Worm (Caenorhabditis elegans) whole organism, L4 larva: ENCODE results near the gene B0334.13.

ENCODE experiments used
- D1046.2 ChIP-seq: fragments of 200-800 bp; sonication (Bioruptor generic); IDR thresholded peaks from 2 replicates; pipeline ENCODE4 v1.3.6; 2022; ENCODE audit warnings: missing genetic modification characterization, missing compliant biosample characterization
- T20F7.1 ChIP-seq: fragments of 200-800 bp; sonication (Bioruptor generic); optimal IDR thresholded peaks from 2 replicates; lab custom pipeline; 2018; ENCODE audit warnings: mild to moderate bottlenecking, missing genetic modification characterization, missing compliant biosample characterization
- Y105C5A.15 ChIP-seq: fragments of 200-800 bp; sonication (Bioruptor generic); IDR thresholded peaks from 2 replicates; pipeline ENCODE4 v1.3.6; 2022; ENCODE audit warnings: missing genetic modification characterization, missing compliant biosample characterization
- Y48G9A.11 ChIP-seq: fragments of 200-800 bp; sonication (Bioruptor generic); IDR thresholded peaks from 2 replicates; pipeline ENCODE4 v1.3.6; 2022; ENCODE audit warnings: missing genetic modification reagents, missing genetic modification characterization, missing compliant biosample characterization
- Y5F2A.4 ChIP-seq: fragments of 200-800 bp; sonication (Bioruptor generic); optimal IDR thresholded peaks from 2 replicates; lab custom pipeline; 2018; ENCODE audit warnings: mild to moderate bottlenecking, missing genetic modification characterization, missing compliant biosample characterization
- ZK337.2 ChIP-seq: fragments of 200-800 bp; sonication (Bioruptor generic); IDR thresholded peaks from 2 replicates; pipeline ENCODE4 v1.3.6; 2022; ENCODE audit warnings: missing genetic modification reagents, missing genetic modification characterization, missing compliant biosample characterization
- aha-1 ChIP-seq: fragments of 150-350 bp; peaks from one replicate; lab custom pipeline; 2014; ENCODE audit warnings: missing biosample characterization, missing genetic modification characterization
- arid-1 ChIP-seq: fragments of 200-800 bp; sonication (Bioruptor generic); conservative IDR thresholded peaks from 2 replicates; pipeline ENCODE4 v1.3.6; 2022; ENCODE audit warnings: missing genetic modification reagents, missing genetic modification characterization, missing compliant biosample characterization
- attf-4 ChIP-seq: sonication (generic microtip); optimal IDR thresholded peaks from 3 replicates; lab custom pipeline; 2017; ENCODE audit warnings: missing biosample characterization, missing genetic modification characterization
- ceh-32 ChIP-seq: sonication (generic microtip); optimal IDR thresholded peaks from 2 replicates; lab custom pipeline; 2016; ENCODE audit warnings: mild to moderate bottlenecking, missing genetic modification characterization, missing compliant biosample characterization; ENCODE audit not compliant: poor library complexity
- ceh-44 ChIP-seq: fragments of 200-800 bp; sonication (Bioruptor generic); IDR thresholded peaks from 2 replicates; pipeline ENCODE4 v1.3.6; 2022; ENCODE audit warnings: missing genetic modification reagents, missing genetic modification characterization, missing compliant biosample characterization
- ceh-82 ChIP-seq: sonication (generic microtip); optimal IDR thresholded peaks from 2 replicates; lab custom pipeline; 2017; ENCODE audit warnings: missing biosample characterization, missing genetic modification characterization
- daf-12 ChIP-seq: fragments of 150-350 bp; optimal IDR thresholded peaks from 2 replicates; lab custom pipeline; 2014; ENCODE audit warnings: missing biosample characterization, missing genetic modification reagents, missing genetic modification characterization
- daf-16 ChIP-seq, 3 experiments: sonication (generic microtip); optimal IDR thresholded peaks; 2 replicates each; lab custom pipeline; 2016 to 2017; ENCODE audit warnings: missing genetic modification characterization in 3 of 3, missing genetic modification reagents in 3 of 3, mild to moderate bottlenecking in 2 of 3, missing compliant biosample characterization in 2 of 3, missing biosample characterization in 1 of 3, moderate library complexity in 1 of 3
- daf-19 ChIP-seq: fragments of 200-800 bp; sonication (Bioruptor generic); conservative IDR thresholded peaks from 2 replicates; pipeline ENCODE4 v1.3.6; 2022; ENCODE audit warnings: missing genetic modification characterization, missing compliant biosample characterization
- daf-8 ChIP-seq: fragments of 200-800 bp; sonication (Bioruptor generic); IDR thresholded peaks from 2 replicates; pipeline ENCODE4 v1.3.6; 2022; ENCODE audit warnings: missing genetic modification characterization, missing compliant biosample characterization
- dmd-6 ChIP-seq: fragments of 200-800 bp; sonication (Bioruptor generic); IDR thresholded peaks from 2 replicates; pipeline ENCODE4 v1.3.6; 2022; ENCODE audit warnings: missing genetic modification reagents, missing genetic modification characterization, missing compliant biosample characterization
- dmd-9 ChIP-seq: fragments of 200-800 bp; sonication (Bioruptor generic); IDR thresholded peaks from 2 replicates; pipeline ENCODE4 v1.3.6; 2022; ENCODE audit warnings: missing genetic modification reagents, missing genetic modification characterization, missing compliant biosample characterization
- dve-1 ChIP-seq: sonication (generic microtip); optimal IDR thresholded peaks from 2 replicates; lab custom pipeline; 2017; ENCODE audit warnings: antibody characterized with exemption, mild to moderate bottlenecking, missing genetic modification characterization, missing compliant biosample characterization; ENCODE audit not compliant: insufficient read depth
- egl-43 ChIP-seq: fragments of 200-800 bp; sonication (Bioruptor generic); IDR thresholded peaks from 2 replicates; pipeline ENCODE4 v1.3.6; 2022; ENCODE audit warnings: missing genetic modification reagents, missing genetic modification characterization, missing compliant biosample characterization
- fkh-10 ChIP-seq: fragments of 150-350 bp; optimal IDR thresholded peaks from 2 replicates; lab custom pipeline; 2014; ENCODE audit warnings: missing biosample characterization, missing genetic modification reagents, missing genetic modification characterization
- gei-8 ChIP-seq: fragments of 200-800 bp; sonication (Bioruptor generic); optimal IDR thresholded peaks from 2 replicates; lab custom pipeline; 2018; ENCODE audit warnings: mild to moderate bottlenecking, missing genetic modification characterization, missing compliant biosample characterization
- hif-1 ChIP-seq, 2 experiments: sonication (generic microtip); optimal IDR thresholded peaks; 2 replicates each; lab custom pipeline; 2016 to 2017; ENCODE audit warnings: missing compliant biosample characterization in 2 of 2, missing genetic modification characterization in 2 of 2, missing genetic modification reagents in 2 of 2, missing genotype in 2 of 2, mild to moderate bottlenecking in 1 of 2
- hmg-1.1 ChIP-seq: fragments of 200-800 bp; sonication (Bioruptor generic); IDR thresholded peaks from 2 replicates; pipeline ENCODE4 v1.3.6; 2022; ENCODE audit warnings: missing genetic modification reagents, missing genetic modification characterization, missing compliant biosample characterization
- lin-29 ChIP-seq: fragments of 200-800 bp; sonication (Bioruptor generic); IDR thresholded peaks from 2 replicates; pipeline ENCODE4 v1.3.6; 2022; ENCODE audit warnings: missing genetic modification reagents, missing genetic modification characterization, missing compliant biosample characterization
- lin-38 ChIP-seq: fragments of 200-800 bp; sonication (Bioruptor generic); IDR thresholded peaks from 2 replicates; pipeline ENCODE4 v1.3.6; 2022; ENCODE audit warnings: missing genetic modification reagents, missing genetic modification characterization, missing compliant biosample characterization
- lir-3 ChIP-seq: sonication (generic microtip); optimal IDR thresholded peaks from 2 replicates; lab custom pipeline; 2016; ENCODE audit warnings: mild to moderate bottlenecking, missing genetic modification characterization, missing compliant biosample characterization
- lsy-2 ChIP-seq, 2 experiments: fragments of 150-350 bp in 1 of 2; sonication (generic microtip) in 1 of 2; optimal IDR thresholded peaks; 2 replicates each; lab custom pipeline; 2014 to 2017; ENCODE audit warnings: missing biosample characterization in 2 of 2, missing genetic modification characterization in 2 of 2
- mdt-29 ChIP-seq: fragments of 200-800 bp; sonication (Bioruptor generic); IDR thresholded peaks from 2 replicates; pipeline ENCODE4 v1.3.6; 2022; ENCODE audit warnings: missing genetic modification reagents, missing genetic modification characterization, missing compliant biosample characterization
- mes-2 ChIP-seq: sonication (generic microtip); optimal IDR thresholded peaks from 2 replicates; lab custom pipeline; 2016; ENCODE audit warnings: missing genotype, mild to moderate bottlenecking, missing genetic modification characterization, missing compliant biosample characterization; ENCODE audit not compliant: poor library complexity, severe bottlenecking
- mxl-2 ChIP-seq: fragments of 200-800 bp; sonication (Bioruptor generic); conservative IDR thresholded peaks from 2 replicates; pipeline ENCODE4 v1.3.6; 2022; ENCODE audit warnings: missing genetic modification reagents, missing genetic modification characterization, missing compliant biosample characterization
- nhr-102 ChIP-seq: sonication (generic microtip); optimal IDR thresholded peaks from 2 replicates; lab custom pipeline; 2016; ENCODE audit warnings: mild to moderate bottlenecking, missing genetic modification characterization, moderate library complexity, missing compliant biosample characterization
- nhr-11 ChIP-seq: fragments of 150-350 bp; optimal IDR thresholded peaks from 2 replicates; lab custom pipeline; 2014; ENCODE audit warnings: missing biosample characterization, missing genetic modification characterization
- nhr-25 ChIP-seq: sonication (generic microtip); optimal IDR thresholded peaks from 2 replicates; lab custom pipeline; 2017; ENCODE audit warnings: missing genetic modification characterization, mild to moderate bottlenecking, missing compliant biosample characterization, antibody characterized with exemption, moderate library complexity, borderline replicate concordance; ENCODE audit not compliant: insufficient read depth
- nhr-28 ChIP-seq: fragments of 150-350 bp; optimal IDR thresholded peaks from 2 replicates; lab custom pipeline; 2014; ENCODE audit warnings: missing biosample characterization, missing genetic modification characterization
- nhr-41 ChIP-seq: fragments of 200-800 bp; sonication (Bioruptor generic); IDR thresholded peaks from 2 replicates; pipeline ENCODE4 v1.3.6; 2022; ENCODE audit warnings: missing genetic modification reagents, missing genetic modification characterization, missing compliant biosample characterization
- nhr-42 ChIP-seq: fragments of 200-800 bp; sonication (Bioruptor generic); IDR thresholded peaks from 2 replicates; pipeline ENCODE4 v1.3.6; 2022; ENCODE audit warnings: missing genetic modification characterization, missing compliant biosample characterization
- nhr-48 ChIP-seq: sonication (generic microtip); optimal IDR thresholded peaks from 2 replicates; lab custom pipeline; 2016; ENCODE audit warnings: mild to moderate bottlenecking, missing genetic modification characterization, missing compliant biosample characterization
- nhr-6 ChIP-seq: fragments of 150-350 bp; optimal IDR thresholded peaks from 2 replicates; lab custom pipeline; 2014; ENCODE audit warnings: missing biosample characterization, missing genetic modification characterization
- nhr-77 ChIP-seq: fragments of 150-350 bp; optimal IDR thresholded peaks from 2 replicates; lab custom pipeline; 2014; ENCODE audit warnings: missing biosample characterization, missing genetic modification characterization
- pha-4 ChIP-seq, 2 experiments: fragments of 150-350 bp in 1 of 2; fragments of 200-800 bp in 1 of 2; sonication (Bioruptor generic) in 1 of 2; IDR thresholded peaks in 1 of 2; optimal IDR thresholded peaks in 1 of 2; 2 replicates each; pipeline versions ENCODE4 v1.3.6 to Lab custom; 2014 to 2022; ENCODE audit warnings: missing genetic modification characterization in 2 of 2, missing genetic modification reagents in 2 of 2, missing biosample characterization in 1 of 2, missing compliant biosample characterization in 1 of 2
- php-3 ChIP-seq: fragments of 200-800 bp; sonication (Bioruptor generic); IDR thresholded peaks from 2 replicates; pipeline ENCODE4 v1.3.6; 2022; ENCODE audit warnings: missing genetic modification reagents, missing genetic modification characterization, missing compliant biosample characterization
- pqm-1 ChIP-seq: sonication (generic microtip); optimal IDR thresholded peaks from 2 replicates; lab custom pipeline; 2017; ENCODE audit warnings: missing biosample characterization, missing genetic modification characterization
- snpc-1.2 ChIP-seq: fragments of 200-800 bp; sonication (Bioruptor generic); IDR thresholded peaks from 2 replicates; pipeline ENCODE4 v1.3.6; 2022; ENCODE audit warnings: missing genetic modification reagents, missing genetic modification characterization, missing compliant biosample characterization
- snpc-4 ChIP-seq: fragments of 150-350 bp; optimal IDR thresholded peaks from 2 replicates; lab custom pipeline; 2014; ENCODE audit warnings: missing biosample characterization, missing genetic modification characterization
- tra-1 ChIP-seq: fragments of 200-800 bp; sonication (Bioruptor generic); IDR thresholded peaks from 2 replicates; pipeline ENCODE4 v1.3.6; 2022; ENCODE audit warnings: missing genetic modification reagents, missing genetic modification characterization, missing compliant biosample characterization
- unc-39 ChIP-seq: sonication (generic microtip); optimal IDR thresholded peaks from 2 replicates; lab custom pipeline; 2017; ENCODE audit warnings: missing biosample characterization, missing genetic modification characterization
- unc-62 ChIP-seq, 3 experiments: fragments of 150-350 bp in 1 of 3; sonication (generic microtip); optimal IDR thresholded peaks in 2 of 3; peaks in 1 of 3; 1 replicate in 1 of 3; 2 replicates in 2 of 3; lab custom pipeline; 2014 to 2017; ENCODE audit warnings: missing biosample characterization in 3 of 3, missing genetic modification characterization in 3 of 3, missing genetic modification reagents in 3 of 3, missing genotype in 1 of 3
- ztf-7 ChIP-seq: fragments of 150-350 bp; optimal IDR thresholded peaks from 2 replicates; lab custom pipeline; 2014; ENCODE audit warnings: missing biosample characterization, missing genetic modification characterization

The B0334.13 gene

ce11 chrII:11484600-11484999 lies 3.5 kb upstream of the B0334.13 start (continued):
- no peak for TF ChIP-seq attf-4 (tag; lab: Kevin White, UChicago)
- TF ChIP-seq aha-1: peak; percentile 98
- peak; percentile 97 for TF ChIP-seq daf-19
- peak; percentile 96 for TF ChIP-seq pha-4 (GFP tag; IDR thresholded peaks at IDR 0.05; lab: Robert Waterston, UW)
- no peak for TF ChIP-seq pha-4 (tag; optimal IDR thresholded peaks at IDR 0.05; lab: Kevin White, UChicago)
- TF ChIP-seq lsy-2 (tag; optimal IDR thresholded peaks at IDR 0.05; lab: Kevin White, UChicago): peak in 1 of 2 experiments; percentile 87
- peak; percentile 72 for TF ChIP-seq dmd-6 (GFP tag; lab: Robert Waterston, UW)
- TF ChIP-seq arid-1 (GFP tag; lab: Robert Waterston, UW): peak; percentile 97
- TF ChIP-seq lir-3 (tag; lab: Kevin White, UChicago): peak; percentile 87
- TF ChIP-seq dve-1 (tag; lab: Kevin White, UChicago): peak; percentile 78
- TF ChIP-seq gei-8 (GFP tag; lab: Kevin White, UChicago): peak; percentile 84
- TF ChIP-seq ztf-7 (tag; lab: Kevin White, UChicago): no peak
- TF ChIP-seq dmd-9: peak; percentile 93
- peak; percentile 84 for TF ChIP-seq lin-29 (GFP tag; lab: Robert Waterston, UW)
- no peak for TF ChIP-seq nhr-11 (tag; lab: Kevin White, UChicago)
- peak; percentile 95 for TF ChIP-seq D1046.2 (GFP tag; lab: Robert Waterston, UW)
- TF ChIP-seq Y105C5A.15: peak; percentile 97
- no peak for TF ChIP-seq daf-12 (tag; lab: Kevin White, UChicago)
- TF ChIP-seq hif-1 (tag; optimal IDR thresholded peaks at IDR 0.05; lab: Kevin White, UChicago): peak; percentile 44 to 84
- peak; percentile 88 for TF ChIP-seq mes-2 (tag; lab: Kevin White, UChicago)
- TF ChIP-seq tra-1: peak; percentile 93
- TF ChIP-seq mxl-2 (GFP tag; lab: Robert Waterston, UW): peak; percentile 75
- peak; percentile 95 for TF ChIP-seq Y5F2A.4 (GFP tag; lab: Kevin White, UChicago)
- peak; percentile 64 for TF ChIP-seq nhr-77 (tag; lab: Kevin White, UChicago)
- no peak for TF ChIP-seq snpc-4 (tag; lab: Kevin White, UChicago)
- peak; percentile 79 for TF ChIP-seq php-3 (GFP tag; lab: Robert Waterston, UW)
- peak; percentile 95 for TF ChIP-seq nhr-41 (GFP tag; lab: Robert Waterston, UW)
- peak; percentile 87 for TF ChIP-seq mdt-29 (GFP tag; lab: Robert Waterston, UW)
- TF ChIP-seq lin-38 (GFP tag; lab: Robert Waterston, UW): peak; percentile 88
- TF ChIP-seq daf-16 (GFP tag; optimal IDR thresholded peaks at IDR 0.05; lab: Kevin White, UChicago): peak; percentile 61 to 91
- peak; percentile 68 for TF ChIP-seq daf-16 (tag; optimal IDR thresholded peaks at IDR 0.05; lab: Kevin White, UChicago)
- peak; percentile 44 for TF ChIP-seq nhr-25 (tag; lab: Kevin White, UChicago)
- peak; percentile 78 for TF ChIP-seq Y48G9A.11
- TF ChIP-seq pqm-1: no peak
- peak; percentile 34 for TF ChIP-seq fkh-10 (GFP tag; lab: Kevin White, UChicago)
- TF ChIP-seq snpc-1.2 (GFP tag; lab: Robert Waterston, UW): peak; percentile 92
- no peak for TF ChIP-seq T20F7.1
- TF ChIP-seq ceh-32 (tag; lab: Kevin White, UChicago): no peak
- TF ChIP-seq nhr-28 (tag; lab: Kevin White, UChicago): no peak
- TF ChIP-seq egl-43 (GFP tag; lab: Robert Waterston, UW): peak; percentile 99
- no peak for TF ChIP-seq unc-39 (tag; lab: Kevin White, UChicago)
- peak; percentile 75 for TF ChIP-seq nhr-102
- TF ChIP-seq unc-62 (GFP tag; optimal IDR thresholded peaks at IDR 0.05 in 1 of 2; lab: Kevin White, UChicago): peak in 1 of 2 experiments; percentile 37
- TF ChIP-seq unc-62 (tag; optimal IDR thresholded peaks at IDR 0.05; lab: Kevin White, UChicago): no peak
- TF ChIP-seq ZK337.2 (GFP tag; lab: Robert Waterston, UW): peak; percentile 91
- peak; percentile 92; the same call in 1 of the 2 replicates for TF ChIP-seq ceh-44 (GFP tag; lab: Robert Waterston, UW)
- TF ChIP-seq nhr-42 (GFP tag; lab: Robert Waterston, UW): peak; percentile 84
- no peak for TF ChIP-seq ceh-82
- TF ChIP-seq nhr-6 (tag; lab: Kevin White, UChicago): no peak
- peak; percentile 76 for TF ChIP-seq nhr-48 (tag; lab: Kevin White, UChicago)
- no peak for TF ChIP-seq daf-8 (GFP tag; lab: Robert Waterston, UW)
- peak; percentile 95 for TF ChIP-seq hmg-1.1 (GFP tag; lab: Robert Waterston, UW)
